Worm (Caenorhabditis elegans) whole organism, young adult: ENCODE data around the gene F58D12.3.

Experiments
- B0336.3 ChIP-seq: fragments of 200-800 bp; sonication (Bioruptor generic); IDR thresholded peaks from 2 replicates; pipeline ENCODE4 v1.3.6; 2022; ENCODE audit warnings: missing genetic modification characterization, missing compliant biosample characterization
- F23B12.7 ChIP-seq: sonication (generic microtip); optimal IDR thresholded peaks from 2 replicates; lab custom pipeline; 2017; ENCODE audit warnings: missing genetic modification characterization, mild to moderate bottlenecking, missing compliant biosample characterization, antibody characterized with exemption, moderate library complexity; ENCODE audit not compliant: insufficient read depth
- Y56A3A.18 ChIP-seq: fragments of 200-800 bp; sonication (Bioruptor generic); IDR thresholded peaks from 2 replicates; pipeline ENCODE4 v1.3.6; 2022; ENCODE audit warnings: missing genetic modification reagents, missing genetic modification characterization, missing compliant biosample characterization
- ZK185.1 ChIP-seq: sonication (generic microtip); optimal IDR thresholded peaks from 2 replicates; lab custom pipeline; 2016; ENCODE audit warnings: mild to moderate bottlenecking, missing genetic modification characterization, missing compliant biosample characterization; ENCODE audit not compliant: poor library complexity, severe bottlenecking
- ceh-58 ChIP-seq: fragments of 200-800 bp; sonication (Bioruptor generic); IDR thresholded peaks from 2 replicates; pipeline ENCODE4 v1.3.6; 2022; ENCODE audit warnings: missing genetic modification characterization, missing compliant biosample characterization
- chd-7 ChIP-seq: sonication (generic microtip); optimal IDR thresholded peaks from 2 replicates; lab custom pipeline; 2016; ENCODE audit warnings: mild to moderate bottlenecking, missing genetic modification characterization, moderate library complexity, missing compliant biosample characterization
- lir-1 ChIP-seq: fragments of 200-800 bp; sonication (Bioruptor generic); conservative IDR thresholded peaks from 2 replicates; pipeline ENCODE4 v1.3.6; 2022; ENCODE audit warnings: missing genetic modification reagents, missing genetic modification characterization, missing compliant biosample characterization
- mes-4 ChIP-seq: sonication (generic microtip); optimal IDR thresholded peaks from 2 replicates; lab custom pipeline; 2016; ENCODE audit warnings: missing genotype, missing genetic modification characterization, missing compliant biosample characterization
- nfyb-1 ChIP-seq: fragments of 200-800 bp; sonication (Bioruptor generic); IDR thresholded peaks from 2 replicates; pipeline ENCODE4 v1.3.6; 2022; ENCODE audit warnings: missing genetic modification reagents, missing genetic modification characterization, missing compliant biosample characterization
- nhr-90 ChIP-seq: sonication (generic microtip); optimal IDR thresholded peaks from 2 replicates; lab custom pipeline; 2016; ENCODE audit warnings: missing genotype, mild to moderate bottlenecking, missing genetic modification characterization, missing compliant biosample characterization
- ztf-26 ChIP-seq: sonication (generic microtip); optimal IDR thresholded peaks from 2 replicates; lab custom pipeline; 2017; ENCODE audit warnings: missing genetic modification characterization, missing compliant biosample characterization

- TF ChIP-seq lir-1 (GFP tag; lab: Robert Waterston, UW) (no peak), mes-4 (no peak), B0336.3 (GFP tag; lab: Robert Waterston, UW) (peak; percentile 48), nhr-90 (tag; lab: Kevin White, UChicago) (peak; percentile 17), ztf-26 (tag; lab: Kevin White, UChicago) (peak; percentile 47), nfyb-1 (GFP tag; lab: Robert Waterston, UW) (peak; percentile 62; the same call in 1 of the 2 replicates), F23B12.7 (tag; lab: Kevin White, UChicago) (no peak), Y56A3A.18 (peak; percentile 65; the same call in 1 of the 2 replicates), ZK185.1 (tag; lab: Kevin White, UChicago) (no peak), ceh-58 (GFP tag; lab: Robert Waterston, UW) (no peak), chd-7 (no peak)
Measured at ce11 chrV:14008353-14008859, 49.2 kb upstream of the F58D12.3 start.
